Fruit fly (Drosophila melanogaster) whole organism, prepupa: ENCODE results near the gene mRNA-cap.

ENCODE experiments used
- Gug ChIP-seq: fragments of 200-800 bp; sonication (Bioruptor generic); IDR thresholded peaks from 2 replicates; pipeline ENCODE4 v1.3.6; 2022; ENCODE audit warnings: missing biosample characterization, missing genetic modification characterization
- Met ChIP-seq: fragments of 200-800 bp; sonication (Bioruptor generic); optimal IDR thresholded peaks from 3 replicates; lab custom pipeline; 2016; ENCODE audit warnings: missing biosample characterization, missing genetic modification characterization
- esn ChIP-seq: fragments of 200-800 bp; sonication (Bioruptor generic); optimal IDR thresholded peaks from 2 replicates; lab custom pipeline; 2016; ENCODE audit warnings: missing biosample characterization, mild to moderate bottlenecking, missing genetic modification characterization, moderate library complexity
- fd85E ChIP-seq: fragments of 200-800 bp; sonication (Bioruptor generic); optimal IDR thresholded peaks from 3 replicates; lab custom pipeline; 2016; ENCODE audit warnings: missing biosample characterization, missing genetic modification characterization

dm6 chrX:14242479-14242878 is at the start of gene mRNA-cap:
- TF ChIP-seq Met (no peak), esn (no peak), Gug (GFP tag; lab: Robert Waterston, UW) (no peak), fd85E (GFP tag; lab: Kevin White, UChicago) (no peak)
